Worm (Caenorhabditis elegans): ENCODE results near the gene ubc-9.

The ubc-9 gene

ce11 chrIV:4655979-4656378, 5.1 kb downstream of the ubc-9 start:
- TF ChIP-seq nhr-11 (tag; optimal IDR thresholded peaks at IDR 0.05) (no peak), lin-39 (tag; optimal IDR thresholded peaks at IDR 0.05) (peak; percentile 10)

- TF ChIP-seq zag-1 (tag; optimal IDR thresholded peaks at IDR 0.05), result no peak
- TF ChIP-seq skn-1 (tag; optimal IDR thresholded peaks at IDR 0.05), result no peak
- no peak for TF ChIP-seq nhr-25 (tag; optimal IDR thresholded peaks at IDR 0.05)
- TF ChIP-seq ceh-82 (tag; optimal IDR thresholded peaks at IDR 0.05), result no peak
- no peak for TF ChIP-seq unc-39 (tag; optimal IDR thresholded peaks at IDR 0.05)
Measured at ce11 chrIV:4656380-4656779, 5.5 kb downstream of the ubc-9 start.

- TF ChIP-seq elt-1 (tag; optimal IDR thresholded peaks at IDR 0.05) (no peak), nfya-1 (tag; optimal IDR thresholded peaks at IDR 0.05; ENCODE audit: insufficient read depth) (no peak), eor-1 (tag; optimal IDR thresholded peaks at IDR 0.05) (no peak), nhr-23 (tag; optimal IDR thresholded peaks at IDR 0.05) (no peak), elt-3 (tag; optimal IDR thresholded peaks at IDR 0.05) (no peak), unc-62 (GFP tag; optimal IDR thresholded peaks at IDR 0.05) (no peak), nhr-77 (tag; optimal IDR thresholded peaks at IDR 0.05) (no peak), sea-2 (GFP tag; optimal IDR thresholded peaks at IDR 0.05) (no peak), ceh-16 (tag; optimal IDR thresholded peaks at IDR 0.05) (no peak), pha-4 (tag; optimal IDR thresholded peaks at IDR 0.05) (no peak), nhr-43 (tag; optimal IDR thresholded peaks at IDR 0.05; ENCODE audit: poor library complexity, severe bottlenecking) (no peak)
Measured at ce11 chrIV:4657874-4658273, 7.0 kb downstream of the ubc-9 start, which contains the start of gene col-111. col-111 (minus strand) TSS chrIV:4657974.

- TF ChIP-seq lin-39 (tag; optimal IDR thresholded peaks at IDR 0.05) (no peak), ama-1 (optimal IDR thresholded peaks at IDR 0.05) (peak; percentile 44), R02D3.7 (tag; optimal IDR thresholded peaks at IDR 0.05) (no peak), nhr-11 (tag; optimal IDR thresholded peaks at IDR 0.05) (no peak), ceh-16 (tag; optimal IDR thresholded peaks at IDR 0.05) (no peak)
Measured at ce11 chrIV:4659277-4659676, 8.4 kb downstream of the ubc-9 start, which contains the start of gene mrps-21. mrps-21 (minus strand) TSS chrIV:4659517.

- TF ChIP-seq fkh-10 (GFP tag; optimal IDR thresholded peaks at IDR 0.05), result no peak
- TF ChIP-seq nhr-76 (tag; optimal IDR thresholded peaks at IDR 0.05), result no peak
- peak; percentile 84 for TF ChIP-seq ceh-28 (tag; optimal IDR thresholded peaks at IDR 0.05)
- peak; percentile 43 for TF ChIP-seq pqm-1 (tag; optimal IDR thresholded peaks at IDR 0.05)
- TF ChIP-seq elt-1 (tag; optimal IDR thresholded peaks at IDR 0.05), result peak; percentile 19
- TF ChIP-seq nhr-237 (tag; optimal IDR thresholded peaks at IDR 0.05), result no peak
- TF ChIP-seq nhr-28 (tag; optimal IDR thresholded peaks at IDR 0.05), result no peak
- TF ChIP-seq nhr-23 (tag; optimal IDR thresholded peaks at IDR 0.05), result peak; percentile 92
- no peak for TF ChIP-seq fkh-2 (tag; optimal IDR thresholded peaks at IDR 0.05)
- TF ChIP-seq ceh-16 (tag; optimal IDR thresholded peaks at IDR 0.05), result no peak
- TF ChIP-seq nhr-43 (tag; optimal IDR thresholded peaks at IDR 0.05; ENCODE audit: poor library complexity, severe bottlenecking), result peak; percentile 83
- peak; percentile 86 for TF ChIP-seq nhr-25 (tag; optimal IDR thresholded peaks at IDR 0.05)
- TF ChIP-seq fos-1 (tag; optimal IDR thresholded peaks at IDR 0.05), result no peak
- peak; percentile 52 for TF ChIP-seq ZK546.5 (tag; optimal IDR thresholded peaks at IDR 0.05)
- TF ChIP-seq ztf-11 (tag; optimal IDR thresholded peaks at IDR 0.05), result no peak
- peak; percentile 38 for TF ChIP-seq egl-27 (tag; optimal IDR thresholded peaks at IDR 0.05)
- peak; percentile 58 for TF ChIP-seq snpc-4 (tag; optimal IDR thresholded peaks at IDR 0.05)
- peak; percentile 61 for TF ChIP-seq nhr-11 (tag; optimal IDR thresholded peaks at IDR 0.05)
- no peak for TF ChIP-seq nhr-67 (tag; optimal IDR thresholded peaks at IDR 0.05)
- peak; percentile 47 for TF ChIP-seq egl-5 (tag; optimal IDR thresholded peaks at IDR 0.05)
- peak; percentile 42 for TF ChIP-seq ceh-82 (tag; optimal IDR thresholded peaks at IDR 0.05)
- peak; percentile 77 for TF ChIP-seq elt-2 (tag; optimal IDR thresholded peaks at IDR 0.05)
- peak; percentile 52 for TF ChIP-seq lin-39 (tag; optimal IDR thresholded peaks at IDR 0.05)
- TF ChIP-seq nfya-1 (tag; optimal IDR thresholded peaks at IDR 0.05; ENCODE audit: insufficient read depth), result peak; percentile 88
- peak; percentile 94 for TF ChIP-seq lin-15B (tag; optimal IDR thresholded peaks at IDR 0.05)
- peak; percentile 83 for TF ChIP-seq jun-1 (tag; optimal IDR thresholded peaks at IDR 0.05)
- TF ChIP-seq mdl-1 (tag; optimal IDR thresholded peaks at IDR 0.05), result no peak
- peak; percentile 30 for TF ChIP-seq ama-1 (optimal IDR thresholded peaks at IDR 0.05)
- TF ChIP-seq hmg-11 (tag; optimal IDR thresholded peaks at IDR 0.05), result peak; percentile 76
- TF ChIP-seq R02D3.7 (tag; optimal IDR thresholded peaks at IDR 0.05), result peak; percentile 95
- TF ChIP-seq lsy-12 (tag; optimal IDR thresholded peaks at IDR 0.05), result peak; percentile 87
- TF ChIP-seq ztf-4 (tag; optimal IDR thresholded peaks at IDR 0.05), result no peak
- TF ChIP-seq tbx-2 (tag; optimal IDR thresholded peaks at IDR 0.05), result peak; percentile 78
- TF ChIP-seq eor-1 (tag; optimal IDR thresholded peaks at IDR 0.05), result no peak
Measured at ce11 chrIV:4660151-4661041, 9.6 kb downstream of the ubc-9 start, which contains the start of the genes F29B9.11 and jmjd-1.2. F29B9.11 (minus strand) TSS chrIV:4660201. jmjd-1.2 (plus strand) TSS chrIV:4660991.

All from whole organism, L3 larva.